Worm (Caenorhabditis elegans): ENCODE results near the gene ipla-1.
A peak's percentile ranks its signal among the peaks of the same experiment; 100 is the strongest.

Gene ipla-1

DNA sequence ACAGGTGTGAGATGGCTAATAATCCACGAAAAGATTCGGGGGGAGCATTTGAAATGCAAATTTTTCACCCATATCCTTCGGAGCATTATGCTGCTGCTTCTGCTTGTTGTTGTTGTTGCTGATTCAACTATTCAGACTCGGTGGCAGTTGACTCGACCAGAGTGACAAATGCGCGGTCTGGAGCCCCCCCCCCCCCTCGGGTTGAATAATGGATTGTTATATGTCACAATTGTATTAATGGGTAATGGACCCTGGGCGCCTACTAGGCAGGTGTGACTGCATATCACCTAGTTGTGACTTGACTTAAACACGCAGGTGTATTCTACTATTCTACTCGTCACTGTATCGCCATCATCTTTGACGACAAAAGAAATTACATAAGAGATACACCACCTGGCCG is 25.6 kb downstream of the ipla-1 start:
- TF ChIP-seq sptf-1 (tag; optimal IDR thresholded peaks at IDR 0.05) (peak; percentile 49), unc-62 (GFP tag; optimal IDR thresholded peaks at IDR 0.05) (no peak)

DNA sequence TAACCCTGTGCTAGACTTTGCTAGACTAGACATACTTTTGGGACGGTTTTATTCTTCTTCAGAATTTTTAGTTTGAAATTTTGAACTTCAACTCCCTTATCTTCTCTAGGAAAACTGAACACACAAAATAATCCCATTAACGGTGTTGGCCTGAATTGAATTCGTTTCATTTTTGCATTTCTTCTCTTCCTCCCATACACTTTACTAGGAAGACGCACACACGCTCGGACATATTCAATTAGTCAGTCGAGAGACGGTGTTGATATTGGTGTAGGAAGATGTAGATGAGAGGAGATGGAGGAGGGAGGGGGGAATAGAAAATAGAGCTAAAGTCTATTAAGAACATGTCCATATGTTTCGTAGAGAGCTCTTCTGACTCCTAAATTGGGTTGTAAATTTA is 26.5 kb downstream of the ipla-1 start:
- TF ChIP-seq ces-1 (GFP tag; optimal IDR thresholded peaks at IDR 0.05) (peak; percentile 98), zip-8 (tag; optimal IDR thresholded peaks at IDR 0.05) (no peak), ceh-83 (GFP tag; optimal IDR thresholded peaks at IDR 0.05) (no peak), drap-1 (GFP tag; optimal IDR thresholded peaks at IDR 0.05) (no peak), ham-2 (GFP tag; optimal IDR thresholded peaks at IDR 0.05) (no peak), nhr-237 (tag; optimal IDR thresholded peaks at IDR 0.05) (no peak), nhr-76 (tag; optimal IDR thresholded peaks at IDR 0.05) (no peak)

DNA sequence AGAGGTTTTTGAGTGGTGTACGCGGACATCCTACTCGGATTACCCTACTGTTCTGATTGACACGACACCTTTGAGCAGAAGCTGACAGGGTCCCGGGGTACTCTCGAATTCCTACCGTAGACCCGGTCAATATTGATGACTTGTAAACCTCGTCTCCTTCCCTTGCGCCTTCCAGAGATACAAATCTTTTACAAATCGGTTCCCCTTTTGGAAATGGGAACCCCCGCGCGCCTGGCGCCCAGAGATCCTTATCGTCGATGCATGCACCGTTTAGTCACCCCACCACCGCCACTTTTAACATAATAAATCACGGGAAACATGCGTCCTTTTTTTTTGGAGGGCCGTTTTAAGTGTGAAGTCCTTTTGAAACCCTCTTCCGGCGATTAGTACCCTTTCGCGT is 28.1 kb downstream of the ipla-1 start:
- no peak for TF ChIP-seq nhr-12 (tag; optimal IDR thresholded peaks at IDR 0.05)
- TF ChIP-seq cnd-1 (tag; optimal IDR thresholded peaks at IDR 0.05) = no peak
- TF ChIP-seq ceh-39 (tag; optimal IDR thresholded peaks at IDR 0.05) = no peak
- TF ChIP-seq tbx-8 (GFP tag; optimal IDR thresholded peaks at IDR 0.05) = no peak
- no peak for TF ChIP-seq flh-1 (GFP tag; optimal IDR thresholded peaks at IDR 0.05)
- no peak for TF ChIP-seq blmp-1 (tag; optimal IDR thresholded peaks at IDR 0.05)
- no peak for TF ChIP-seq hlh-1 (tag; optimal IDR thresholded peaks at IDR 0.05)
- TF ChIP-seq elt-1 (tag; optimal IDR thresholded peaks at IDR 0.05; ENCODE audit: borderline replicate concordance, insufficient read depth) = no peak
- no peak for TF ChIP-seq unc-39 (tag; optimal IDR thresholded peaks at IDR 0.05)
- TF ChIP-seq nhr-28 (tag; optimal IDR thresholded peaks at IDR 0.05) = no peak
- TF ChIP-seq pha-4 (tag; optimal IDR thresholded peaks at IDR 0.05) = no peak
- no peak for TF ChIP-seq ceh-83 (GFP tag; optimal IDR thresholded peaks at IDR 0.05)
- no peak for TF ChIP-seq elt-3 (tag; optimal IDR thresholded peaks at IDR 0.05)
- no peak for TF ChIP-seq bed-3 (GFP tag; optimal IDR thresholded peaks at IDR 0.05)
- no peak for TF ChIP-seq sptf-1 (tag; optimal IDR thresholded peaks at IDR 0.05)
- TF ChIP-seq nhr-76 (tag; optimal IDR thresholded peaks at IDR 0.05) = no peak
- TF ChIP-seq zip-8 (tag; optimal IDR thresholded peaks at IDR 0.05) = no peak
- no peak for TF ChIP-seq snpc-4 (tag; optimal IDR thresholded peaks at IDR 0.05)
- TF ChIP-seq nhr-237 (tag; optimal IDR thresholded peaks at IDR 0.05) = no peak
- no peak for TF ChIP-seq sem-2 (GFP tag; optimal IDR thresholded peaks at IDR 0.05)

ce11 chrII:4572579-4572978 is 28.6 kb downstream of the ipla-1 start:
- TF ChIP-seq drap-1 (GFP tag; optimal IDR thresholded peaks at IDR 0.05) (no peak), lin-32 (GFP tag; optimal IDR thresholded peaks at IDR 0.05) (no peak), unc-120 (tag; optimal IDR thresholded peaks at IDR 0.05; ENCODE audit: poor library complexity, severe bottlenecking) (peak; percentile 4), hlh-1 (tag; optimal IDR thresholded peaks at IDR 0.05) (peak; percentile 92), mab-5 (tag; optimal IDR thresholded peaks at IDR 0.05) (no peak), unc-62 (GFP tag; optimal IDR thresholded peaks at IDR 0.05) (no peak), cnd-1 (tag; optimal IDR thresholded peaks at IDR 0.05) (no peak), flh-1 (GFP tag; optimal IDR thresholded peaks at IDR 0.05) (no peak), zip-8 (tag; optimal IDR thresholded peaks at IDR 0.05) (no peak), bed-3 (GFP tag; optimal IDR thresholded peaks at IDR 0.05) (no peak), snpc-4 (tag; optimal IDR thresholded peaks at IDR 0.05) (no peak)

DNA sequence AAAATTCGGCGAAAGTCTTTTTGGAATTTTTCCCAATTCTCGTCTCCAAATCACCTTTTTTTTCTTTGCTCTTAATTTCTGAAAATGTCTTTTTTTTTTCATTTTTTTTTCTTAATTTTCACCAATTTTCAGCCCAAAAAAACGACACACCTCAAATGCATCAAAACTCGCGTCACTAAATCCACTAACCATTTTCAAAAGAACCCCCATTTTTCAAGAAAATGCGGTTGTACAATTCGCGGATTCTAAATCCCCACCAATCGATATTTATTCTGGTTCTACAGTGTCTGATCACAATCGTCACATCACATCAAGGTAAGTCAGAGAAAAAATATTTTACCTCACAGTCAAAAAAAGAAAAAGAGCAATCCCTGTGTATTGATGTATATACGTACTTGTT is 29.3 kb downstream of the ipla-1 start, which contains the start of gene vab-1:
TSS of gene vab-1 (plus strand) at position 133 of the 400 bp plus-strand sequence.
- TF ChIP-seq elt-3 (tag; optimal IDR thresholded peaks at IDR 0.05) (no peak), tbx-8 (GFP tag; optimal IDR thresholded peaks at IDR 0.05) (no peak), unc-120 (tag; optimal IDR thresholded peaks at IDR 0.05; ENCODE audit: poor library complexity, severe bottlenecking) (no peak), flh-1 (GFP tag; optimal IDR thresholded peaks at IDR 0.05) (no peak), sptf-1 (tag; optimal IDR thresholded peaks at IDR 0.05) (no peak), ceh-39 (tag; optimal IDR thresholded peaks at IDR 0.05) (no peak), ztf-11 (tag; optimal IDR thresholded peaks at IDR 0.05) (no peak), mep-1 (tag; optimal IDR thresholded peaks at IDR 0.05) (no peak), ceh-83 (GFP tag; optimal IDR thresholded peaks at IDR 0.05) (no peak), nhr-12 (tag; optimal IDR thresholded peaks at IDR 0.05) (no peak), bed-3 (GFP tag; optimal IDR thresholded peaks at IDR 0.05) (no peak)

- TF ChIP-seq nhr-2 (tag; optimal IDR thresholded peaks at IDR 0.05) (peak; percentile 2), blmp-1 (tag; optimal IDR thresholded peaks at IDR 0.05) (no peak), elt-1 (tag; optimal IDR thresholded peaks at IDR 0.05; ENCODE audit: borderline replicate concordance, insufficient read depth) (no peak), mep-1 (tag; optimal IDR thresholded peaks at IDR 0.05) (peak; percentile 6), unc-120 (tag; optimal IDR thresholded peaks at IDR 0.05; ENCODE audit: poor library complexity, severe bottlenecking) (peak; percentile 54), hlh-1 (tag; optimal IDR thresholded peaks at IDR 0.05) (peak; percentile 66), ham-2 (GFP tag; optimal IDR thresholded peaks at IDR 0.05) (no peak), nhr-237 (tag; optimal IDR thresholded peaks at IDR 0.05) (no peak), lin-32 (GFP tag; optimal IDR thresholded peaks at IDR 0.05) (no peak), mab-5 (tag; optimal IDR thresholded peaks at IDR 0.05) (no peak), unc-39 (tag; optimal IDR thresholded peaks at IDR 0.05) (no peak), sptf-1 (tag; optimal IDR thresholded peaks at IDR 0.05) (peak; percentile 31), ceh-43 (GFP tag; optimal IDR thresholded peaks at IDR 0.05) (no peak), cnd-1 (tag; optimal IDR thresholded peaks at IDR 0.05) (peak; percentile 13), nhr-12 (tag; optimal IDR thresholded peaks at IDR 0.05) (no peak), elt-3 (tag; optimal IDR thresholded peaks at IDR 0.05) (no peak), tbx-8 (GFP tag; optimal IDR thresholded peaks at IDR 0.05) (no peak), snpc-4 (tag; optimal IDR thresholded peaks at IDR 0.05) (no peak), flh-1 (GFP tag; optimal IDR thresholded peaks at IDR 0.05) (no peak)
These were observed 30.0 kb downstream of the ipla-1 start for ce11 chrII:4571112-4571511.
